Worm (Caenorhabditis elegans): ENCODE data around the gene attf-3.
"Not testable (repeated sequence)": the region's sequence is repeated elsewhere in the genome, so short reads cannot be mapped to it uniquely, and the experiment has no call there.

attf-3 gene

DNA sequence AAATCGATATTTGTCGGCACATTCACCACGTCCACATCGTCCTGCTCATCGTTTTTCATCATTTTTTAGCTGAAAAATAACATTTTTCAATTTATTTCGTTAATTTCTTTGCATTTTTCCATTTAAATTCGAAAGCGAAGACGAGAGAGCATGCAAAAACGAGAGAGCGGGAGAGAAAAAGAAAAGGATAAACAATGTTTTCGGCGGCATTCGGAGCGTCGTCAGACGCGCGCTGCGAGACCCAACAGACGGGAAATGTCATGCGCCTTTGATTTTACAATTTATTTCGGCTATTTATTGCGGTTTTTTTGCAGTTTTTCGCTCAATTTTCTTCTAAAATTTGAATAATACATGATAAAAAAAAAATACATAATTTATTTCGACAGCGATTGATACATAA, at the start of gene attf-3:
attf-3 (minus strand) TSS at position 69 of the 400 bp plus-strand sequence.
- TF ChIP-seq hmg-4 (GFP tag; optimal IDR thresholded peaks at IDR 0.05) (no peak), F13C5.2 (tag; optimal IDR thresholded peaks at IDR 0.05) (peak; percentile 66)

DNA sequence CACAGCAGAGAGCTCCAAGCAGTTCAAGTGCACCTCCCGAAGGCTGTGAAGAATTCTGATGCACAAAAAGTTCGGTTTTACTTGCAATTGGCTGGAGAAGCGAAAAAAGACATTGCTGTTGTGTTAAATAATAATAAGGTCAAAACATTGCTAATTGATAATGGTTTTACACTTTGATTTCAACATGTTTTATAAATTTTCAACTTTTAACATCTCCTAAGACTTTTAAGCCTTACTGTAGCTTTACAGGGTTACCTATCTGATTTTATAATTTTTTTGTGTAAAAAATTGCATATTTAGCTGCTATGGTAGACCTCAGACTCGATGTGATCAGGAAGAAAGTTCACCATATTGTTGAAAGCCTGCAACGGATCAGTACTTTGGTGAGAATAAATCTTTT, 48.0 kb upstream of the attf-3 start, which contains the start of gene pals-25:
pals-25 (plus strand) TSS at position 301 of the 400 bp plus-strand sequence.
- no peak for TF ChIP-seq tra-4 (tag; optimal IDR thresholded peaks at IDR 0.05)
- no peak for TF ChIP-seq hnd-1 (tag; optimal IDR thresholded peaks at IDR 0.05)
- TF ChIP-seq flt-1 (GFP tag; IDR thresholded peaks at IDR 0.05): no peak
- TF ChIP-seq B0310.2 (tag; optimal IDR thresholded peaks at IDR 0.05): no peak
- TF ChIP-seq ceh-36 (tag; optimal IDR thresholded peaks at IDR 0.05): no peak
- TF ChIP-seq F13C5.2 (tag; optimal IDR thresholded peaks at IDR 0.05): no peak
- no peak for TF ChIP-seq sea-1 (GFP tag; conservative IDR thresholded peaks at IDR 0.05)
- TF ChIP-seq scrt-1 (GFP tag; IDR thresholded peaks at IDR 0.05): no peak
- TF ChIP-seq ceh-13 (GFP tag; optimal IDR thresholded peaks at IDR 0.05): no peak
- no peak for TF ChIP-seq hmg-4 (GFP tag; optimal IDR thresholded peaks at IDR 0.05)
- no peak for TF ChIP-seq aly-1 (tag; optimal IDR thresholded peaks at IDR 0.05)
- TF ChIP-seq ama-1 (optimal IDR thresholded peaks at IDR 0.05): no peak
- no peak for TF ChIP-seq ets-7 (tag; optimal IDR thresholded peaks at IDR 0.05)

DNA sequence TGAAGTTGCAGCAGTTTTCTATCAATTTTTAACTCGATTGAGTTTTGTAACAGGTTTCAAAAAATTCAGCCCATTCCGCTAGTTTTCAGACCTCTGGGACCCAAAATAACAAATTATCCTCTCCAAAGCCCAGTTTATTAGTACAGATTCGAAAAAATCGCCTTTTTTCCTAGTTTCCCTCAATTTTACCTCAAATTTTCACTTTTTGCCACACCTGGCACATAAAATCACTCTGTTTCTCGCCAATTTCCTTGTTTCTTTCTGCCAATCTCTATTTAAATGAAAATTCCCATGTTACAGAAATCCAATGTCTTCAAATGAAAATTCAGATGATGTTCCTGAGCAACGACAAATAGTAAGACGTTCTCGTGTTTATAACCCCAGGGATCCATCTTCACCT, 45.9 kb upstream of the attf-3 start, which contains the start of gene pals-22:
pals-22 (plus strand) TSS at position 301 of the 400 bp plus-strand sequence.
- no peak for TF ChIP-seq ama-1 (optimal IDR thresholded peaks at IDR 0.05)
- no peak for TF ChIP-seq tbx-37 (GFP tag; conservative IDR thresholded peaks at IDR 0.05)
- no peak for TF ChIP-seq F13C5.2 (tag; optimal IDR thresholded peaks at IDR 0.05)
- no peak for TF ChIP-seq tbx-11 (GFP tag; IDR thresholded peaks at IDR 0.05)
- TF ChIP-seq pes-1 (GFP tag; IDR thresholded peaks at IDR 0.05): no peak

DNA sequence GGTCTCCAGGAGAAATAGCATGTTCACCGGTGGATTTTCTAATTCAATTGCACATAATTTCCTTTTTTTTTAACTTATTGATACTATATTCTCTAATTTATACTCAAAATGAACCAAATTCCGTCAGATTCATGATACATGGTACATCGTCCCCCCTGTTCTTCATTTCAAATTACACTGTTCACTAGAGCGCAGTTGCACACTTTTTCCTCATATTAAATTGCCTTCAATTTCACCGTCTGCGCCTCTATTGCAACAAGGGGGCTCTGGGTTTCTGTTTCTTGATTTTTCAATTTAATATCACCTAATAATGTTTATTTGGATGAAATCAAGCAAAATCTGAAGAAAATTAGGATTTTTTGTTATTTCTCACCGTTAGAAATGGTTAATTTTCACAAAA, 45.4 kb upstream of the attf-3 start:
- TF ChIP-seq flt-1 (GFP tag; IDR thresholded peaks at IDR 0.05) (no peak), F13C5.2 (tag; optimal IDR thresholded peaks at IDR 0.05) (peak; percentile 31), tra-4 (tag; optimal IDR thresholded peaks at IDR 0.05) (no peak)

DNA sequence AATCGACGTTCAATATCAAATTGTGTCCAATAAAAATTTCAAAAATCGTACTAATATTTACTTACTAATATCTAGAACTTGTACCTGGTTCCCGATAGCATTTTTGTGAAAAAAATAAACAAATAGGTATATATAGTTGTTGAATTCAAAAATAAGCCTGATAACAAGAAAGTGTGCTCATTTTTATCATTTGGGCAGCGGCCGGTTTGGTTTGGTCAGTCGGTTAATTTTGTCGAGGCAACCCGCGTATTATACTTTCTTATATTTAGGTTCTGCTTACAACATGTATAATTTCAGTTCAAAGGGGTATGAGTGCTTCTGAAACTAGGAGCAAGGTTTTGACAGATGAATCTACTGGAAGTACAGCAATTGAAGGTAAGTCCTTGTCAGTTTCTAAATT, 44.5 kb upstream of the attf-3 start, which contains the start of the genes nhr-280 and C29F9.2:
nhr-280 (minus strand) TSS at position 101 of the 400 bp plus-strand sequence.
C29F9.2 (plus strand) TSS at position 298 of the 400 bp plus-strand sequence.
- TF ChIP-seq ceh-13 (GFP tag; optimal IDR thresholded peaks at IDR 0.05) (no peak), aly-1 (tag; optimal IDR thresholded peaks at IDR 0.05) (no peak), ceh-36 (tag; optimal IDR thresholded peaks at IDR 0.05) (no peak), ama-1 (optimal IDR thresholded peaks at IDR 0.05) (no peak), ets-7 (tag; optimal IDR thresholded peaks at IDR 0.05) (no peak), scrt-1 (GFP tag; IDR thresholded peaks at IDR 0.05) (no peak), sea-1 (GFP tag; conservative IDR thresholded peaks at IDR 0.05) (no peak), hmbx-1 (tag; optimal IDR thresholded peaks at IDR 0.05) (no peak), tra-4 (tag; optimal IDR thresholded peaks at IDR 0.05) (no peak)

DNA sequence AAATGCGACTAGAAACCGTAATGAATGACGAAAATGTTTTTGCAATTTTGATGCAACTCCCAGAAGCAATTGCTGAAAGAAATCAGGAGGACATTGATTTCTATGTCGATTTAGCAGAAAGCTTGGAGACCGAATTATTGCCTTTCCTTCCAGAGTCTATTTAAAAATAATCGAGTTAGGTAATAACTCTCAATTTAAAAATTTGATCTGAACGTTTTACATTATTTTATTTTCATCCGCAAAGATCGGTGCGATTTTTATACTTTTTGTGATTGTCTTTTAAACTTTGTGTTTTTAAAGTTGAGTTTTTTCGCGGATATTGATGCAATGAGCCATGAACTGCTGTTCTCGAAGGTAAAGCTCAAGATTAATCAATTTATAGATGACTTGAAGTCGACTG, 38.3 kb upstream of the attf-3 start, which contains the start of gene pals-23:
pals-23 (plus strand) TSS at position 301 of the 400 bp plus-strand sequence.
- TF ChIP-seq tra-4 (tag; optimal IDR thresholded peaks at IDR 0.05): no peak

DNA sequence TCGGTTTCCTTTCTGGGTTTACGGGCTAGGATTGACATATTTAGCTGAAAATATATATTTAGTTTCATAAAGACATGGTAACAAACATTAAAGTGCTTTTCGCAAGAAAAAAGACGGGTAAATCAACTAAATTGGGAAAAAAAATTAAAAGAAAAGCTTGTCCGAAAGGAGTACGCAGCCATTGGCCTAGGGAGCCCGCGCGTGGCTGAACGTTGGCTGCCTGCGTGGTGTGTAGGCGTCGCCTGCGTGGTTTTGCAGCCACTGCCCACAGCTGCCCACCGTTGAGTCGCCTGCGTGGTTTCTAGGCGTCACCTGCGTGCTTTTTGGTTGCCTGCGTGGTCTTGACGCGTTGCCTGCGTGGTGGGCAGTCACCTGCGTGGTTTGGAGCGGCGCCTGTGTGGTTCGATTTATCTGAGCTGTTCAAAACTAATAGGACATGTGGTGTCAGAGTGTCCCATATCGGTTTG, 35.8 kb upstream of the attf-3 start, which contains the start of gene C29F9.12:
C29F9.12 (minus strand) TSS at position 51 of the 467 bp plus-strand sequence.
- TF ChIP-seq ets-7 (tag; optimal IDR thresholded peaks at IDR 0.05); ama-1 (optimal IDR thresholded peaks at IDR 0.05); aly-1 (tag; optimal IDR thresholded peaks at IDR 0.05): not testable (repeated sequence)

DNA sequence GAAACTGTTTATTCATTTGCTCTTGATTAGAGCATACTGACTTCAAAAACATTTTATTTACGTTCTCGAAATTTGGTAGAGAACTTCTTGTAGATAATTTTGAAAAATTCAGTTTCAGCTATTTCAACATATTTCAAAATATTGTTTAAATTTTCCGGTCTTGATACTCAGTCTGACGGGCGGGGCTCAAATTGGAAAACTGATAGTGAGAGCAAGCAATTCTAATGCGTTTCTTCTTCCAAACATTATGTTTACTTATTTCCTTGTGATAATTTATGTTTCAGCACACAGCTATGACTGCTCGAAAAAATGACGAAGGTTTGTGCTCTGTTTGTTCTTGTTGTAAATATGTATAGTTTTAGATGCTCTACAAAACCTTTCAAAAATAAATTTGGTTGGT, 34.0 kb upstream of the attf-3 start, which contains the start of gene pals-24:
pals-24 (plus strand) TSS at position 237 of the 400 bp plus-strand sequence.
- TF ChIP-seq sea-1 (GFP tag; conservative IDR thresholded peaks at IDR 0.05) (no peak), hmbx-1 (tag; optimal IDR thresholded peaks at IDR 0.05) (no peak), scrt-1 (GFP tag; IDR thresholded peaks at IDR 0.05) (no peak), ama-1 (optimal IDR thresholded peaks at IDR 0.05) (no peak), ceh-36 (tag; optimal IDR thresholded peaks at IDR 0.05) (no peak), tra-4 (tag; optimal IDR thresholded peaks at IDR 0.05) (no peak), F13C5.2 (tag; optimal IDR thresholded peaks at IDR 0.05) (no peak), pes-1 (GFP tag; IDR thresholded peaks at IDR 0.05) (no peak)

DNA sequence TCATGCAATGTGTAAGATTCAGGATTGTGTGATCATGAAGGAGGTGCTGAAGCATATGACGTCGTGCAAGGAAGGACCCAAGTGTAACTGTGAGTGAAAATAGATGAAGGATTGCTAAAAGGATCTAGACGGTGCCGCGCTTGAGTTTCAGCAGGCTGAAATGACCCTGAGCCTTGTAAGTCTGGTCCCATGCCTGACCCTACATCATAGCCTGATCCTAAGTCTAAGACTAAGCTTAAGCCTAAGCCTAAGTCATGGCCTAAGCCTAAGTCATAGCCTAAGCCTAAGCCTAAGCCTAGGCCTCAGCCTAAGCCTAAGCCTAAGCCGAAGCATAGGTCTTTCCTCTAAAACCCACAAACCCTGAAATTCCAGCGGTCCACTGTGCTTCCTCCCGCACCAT, 31.7 kb upstream of the attf-3 start:
- TF ChIP-seq B0310.2 (tag; optimal IDR thresholded peaks at IDR 0.05): no peak
- no peak for TF ChIP-seq hmg-4 (GFP tag; optimal IDR thresholded peaks at IDR 0.05)
- peak; percentile 45 for TF ChIP-seq ceh-36 (tag; optimal IDR thresholded peaks at IDR 0.05)
- TF ChIP-seq hnd-1 (tag; optimal IDR thresholded peaks at IDR 0.05): no peak

DNA sequence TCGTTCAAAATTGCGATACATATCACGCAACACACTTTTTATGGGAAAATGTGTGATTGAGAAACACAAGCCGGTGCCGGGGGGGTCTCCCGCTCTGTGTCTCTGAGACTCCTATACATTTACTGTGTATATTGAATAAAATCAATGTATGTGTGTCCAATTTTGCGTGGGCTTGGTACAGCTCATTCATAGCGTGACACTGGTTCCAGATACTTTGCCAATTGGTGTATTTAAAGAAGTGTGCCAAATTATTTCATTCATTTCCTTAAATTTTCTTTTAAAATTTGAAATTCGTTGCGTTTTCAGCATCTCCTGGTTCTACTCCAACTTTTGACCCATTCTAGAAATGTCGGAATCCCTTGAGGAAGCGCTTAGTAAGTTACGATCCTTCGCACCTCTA, 31.0 kb upstream of the attf-3 start, which contains the start of gene C29F9.5:
C29F9.5 (plus strand) TSS at position 301 of the 400 bp plus-strand sequence.
- TF ChIP-seq hmbx-1 (tag; optimal IDR thresholded peaks at IDR 0.05) (no peak), tbx-11 (GFP tag; IDR thresholded peaks at IDR 0.05) (no peak), ceh-36 (tag; optimal IDR thresholded peaks at IDR 0.05) (no peak), tra-4 (tag; optimal IDR thresholded peaks at IDR 0.05) (no peak), pes-1 (GFP tag; IDR thresholded peaks at IDR 0.05) (no peak), aly-1 (tag; optimal IDR thresholded peaks at IDR 0.05) (no peak), ets-7 (tag; optimal IDR thresholded peaks at IDR 0.05) (no peak), scrt-1 (GFP tag; IDR thresholded peaks at IDR 0.05) (no peak), B0310.2 (tag; optimal IDR thresholded peaks at IDR 0.05) (no peak), hnd-1 (tag; optimal IDR thresholded peaks at IDR 0.05) (no peak), F13C5.2 (tag; optimal IDR thresholded peaks at IDR 0.05) (no peak), ama-1 (optimal IDR thresholded peaks at IDR 0.05) (no peak)
